Fruit fly (Drosophila melanogaster): ENCODE data around the gene mrn.

Gene mrn

DNA sequence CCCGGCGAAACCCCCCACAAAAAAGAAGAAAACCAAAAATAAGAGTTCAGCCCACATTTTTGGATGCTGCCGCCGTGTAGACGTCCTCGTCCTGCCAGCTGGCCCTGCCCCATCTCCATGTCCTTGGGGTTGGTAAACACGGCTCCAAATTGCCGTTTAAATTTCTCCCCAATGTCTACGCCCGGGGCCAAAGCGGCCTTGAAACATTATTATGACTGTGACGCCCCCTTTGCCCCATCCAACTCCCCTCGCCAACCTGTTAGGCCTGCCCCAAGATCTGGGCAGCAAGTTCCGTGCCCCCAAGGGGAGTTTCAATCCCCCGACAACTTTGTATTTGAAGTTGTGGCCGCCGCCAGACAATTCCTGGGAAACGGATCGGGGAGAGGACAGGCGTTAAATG is 36.6 kb upstream of the mrn start (continued):
- TF ChIP-seq org-1 (GFP tag; optimal IDR thresholded peaks at IDR 0.05) = no peak
- TF ChIP-seq CG9932 (GFP tag; IDR thresholded peaks at IDR 0.05) = 0 out of 2 replicates have a peak, but pooled peaks have one; percentile 31
- TF ChIP-seq tna (GFP tag; IDR thresholded peaks at IDR 0.05; ENCODE audit: partially characterized antibody) = no peak
- TF ChIP-seq CG2199 (GFP tag; IDR thresholded peaks at IDR 0.05) = no peak
- TF ChIP-seq CG4617 (GFP tag; optimal IDR thresholded peaks at IDR 0.05; ENCODE audit: borderline replicate concordance) = no peak
- TF ChIP-seq NFAT (GFP tag; IDR thresholded peaks at IDR 0.05) = 0 out of 2 replicates have a peak, but pooled peaks have one; percentile 23
- TF ChIP-seq ase (GFP tag; IDR thresholded peaks at IDR 0.05) = no peak
- no peak for TF ChIP-seq eve (GFP tag; optimal IDR thresholded peaks at IDR 0.05)
- no peak for TF ChIP-seq CG13775 (GFP tag; optimal IDR thresholded peaks at IDR 0.05)
- TF ChIP-seq CG32772 (GFP tag; IDR thresholded peaks at IDR 0.05) = no peak
- TF ChIP-seq CG10654 (GFP tag; optimal IDR thresholded peaks at IDR 0.05) = no peak
- TF ChIP-seq CG6272 (GFP tag; IDR thresholded peaks at IDR 0.05) = 0 out of 2 replicates have a peak, but pooled peaks have one; percentile 5
- no peak for TF ChIP-seq CG9609 (GFP tag; optimal IDR thresholded peaks at IDR 0.05)
- TF ChIP-seq Ets65A (GFP tag) = peak; percentile 80
- no peak for TF ChIP-seq CG17186 (GFP tag; optimal IDR thresholded peaks at IDR 0.05)
- no peak for TF ChIP-seq h (optimal IDR thresholded peaks at IDR 0.05)
- no peak for TF ChIP-seq odd (GFP tag; optimal IDR thresholded peaks at IDR 0.05)
- no peak for TF ChIP-seq tin (GFP tag; optimal IDR thresholded peaks at IDR 0.05)
- peak; percentile 67 for TF ChIP-seq crol (GFP tag; IDR thresholded peaks at IDR 0.05)
- TF ChIP-seq lola (GFP tag; optimal IDR thresholded peaks at IDR 0.05) = no peak
- TF ChIP-seq CG17829 (tag; optimal IDR thresholded peaks at IDR 0.05) = no peak
- 0 out of 2 replicates have a peak, but pooled peaks have one; percentile 11 for TF ChIP-seq MBD-R2 (GFP tag; IDR thresholded peaks at IDR 0.05)
- TF ChIP-seq emc (GFP tag; optimal IDR thresholded peaks at IDR 0.05) = no peak
- no peak for TF ChIP-seq CG10209 (GFP tag; optimal IDR thresholded peaks at IDR 0.05)
- peak; percentile 5; the same call in 1 of the 2 replicates for TF ChIP-seq sob (GFP tag; IDR thresholded peaks at IDR 0.05)
- no peak for TF ChIP-seq CG6254 (GFP tag; optimal IDR thresholded peaks at IDR 0.05)
- TF ChIP-seq CG1603 (tag; optimal IDR thresholded peaks at IDR 0.05) = no peak
- TF ChIP-seq CG3847 (GFP tag; IDR thresholded peaks at IDR 0.05) = no peak; the same call in 1 of the 2 replicates
- no peak for TF ChIP-seq pho (GFP tag; optimal IDR thresholded peaks at IDR 0.05)
- TF ChIP-seq Max (GFP tag; optimal IDR thresholded peaks at IDR 0.05) = no peak
- TF ChIP-seq ftz-f1 (GFP tag; optimal IDR thresholded peaks at IDR 0.05) = peak; percentile 11
- no peak for TF ChIP-seq Asciz (GFP tag; optimal IDR thresholded peaks at IDR 0.05)
- TF ChIP-seq CG7372 (GFP tag; IDR thresholded peaks at IDR 0.05) = no peak
- TF ChIP-seq wdn (GFP tag; IDR thresholded peaks at IDR 0.05) = 0 out of 2 replicates have a peak, but pooled peaks have one; percentile 8
- TF ChIP-seq chinmo (GFP tag; IDR thresholded peaks at IDR 0.05; ENCODE audit: partially characterized antibody) = no peak
- no peak for TF ChIP-seq CG11398 (GFP tag; optimal IDR thresholded peaks at IDR 0.05)
- TF ChIP-seq D19A (tag; optimal IDR thresholded peaks at IDR 0.05) = no peak
- peak; percentile 81 for TF ChIP-seq Med (GFP tag)
- TF ChIP-seq ac (GFP tag; optimal IDR thresholded peaks at IDR 0.05) = no peak
- peak; percentile 62 for TF ChIP-seq scrt (GFP tag; optimal IDR thresholded peaks at IDR 0.05)
- TF ChIP-seq Elba2 (GFP tag; optimal IDR thresholded peaks at IDR 0.05) = no peak
- no peak for TF ChIP-seq Adf1 (GFP tag; IDR thresholded peaks at IDR 0.05)
- TF ChIP-seq cwo (GFP tag; optimal IDR thresholded peaks at IDR 0.05) = no peak
- TF ChIP-seq maf-S (GFP tag; optimal IDR thresholded peaks at IDR 0.05) = no peak
- TF ChIP-seq Chrac-16 (GFP tag; optimal IDR thresholded peaks at IDR 0.05) = no peak
- TF ChIP-seq dpn (GFP tag; optimal IDR thresholded peaks at IDR 0.05) = no peak
- TF ChIP-seq crc (GFP tag; optimal IDR thresholded peaks at IDR 0.05) = no peak
- no peak for TF ChIP-seq Mes4 (GFP tag; optimal IDR thresholded peaks at IDR 0.05)
- 0 out of 3 replicates have a peak, but pooled peaks have one; percentile 33 for TF ChIP-seq CG11560 (tag; IDR thresholded peaks at IDR 0.05)
- no peak for TF ChIP-seq mld (GFP tag; IDR thresholded peaks at IDR 0.05; ENCODE audit: partially characterized antibody)
- no peak for TF ChIP-seq Dll (GFP tag; IDR thresholded peaks at IDR 0.05; ENCODE audit: partially characterized antibody)
- no peak for TF ChIP-seq ind (GFP tag; optimal IDR thresholded peaks at IDR 0.05)

Measured in whole organism, embryonic.